Worm (Caenorhabditis elegans) whole organism, L2 larva: ENCODE measurements around the gene Y45F10C.1.

Source experiments
- F13H6.1 ChIP-seq: sonication (generic microtip); optimal IDR thresholded peaks from 2 replicates; lab custom pipeline; 2016; ENCODE audit warnings: missing genetic modification characterization, missing compliant biosample characterization
- R02D3.7 ChIP-seq: fragments of 150-350 bp; optimal IDR thresholded peaks from 2 replicates; lab custom pipeline; 2014; ENCODE audit warnings: missing biosample characterization, missing genetic modification characterization
- Y55F3AM.14 ChIP-seq: fragments of 200-800 bp; sonication (Bioruptor generic); optimal IDR thresholded peaks from 2 replicates; lab custom pipeline; 2018; ENCODE audit warnings: mild to moderate bottlenecking, missing genetic modification characterization, missing compliant biosample characterization
- ZK546.5 ChIP-seq: sonication (generic microtip); optimal IDR thresholded peaks from 2 replicates; lab custom pipeline; 2017; ENCODE audit warnings: missing biosample characterization, missing genetic modification characterization
- aly-2 ChIP-seq: fragments of 150-350 bp; optimal IDR thresholded peaks from 2 replicates; lab custom pipeline; 2014; ENCODE audit warnings: missing biosample characterization, missing genetic modification characterization
- ama-1 ChIP-seq: fragments of 150-350 bp; optimal IDR thresholded peaks from 2 replicates; lab custom pipeline; 2018; ENCODE audit warnings: inconsistent platforms
- blmp-1 ChIP-seq: sonication (generic microtip); optimal IDR thresholded peaks from 2 replicates; lab custom pipeline; 2017; ENCODE audit warnings: missing genetic modification characterization, mild to moderate bottlenecking, missing compliant biosample characterization, antibody characterized with exemption, moderate library complexity; ENCODE audit not compliant: insufficient read depth
- ceh-16 ChIP-seq: fragments of 150-350 bp; optimal IDR thresholded peaks from 2 replicates; lab custom pipeline; 2014; ENCODE audit warnings: missing biosample characterization, missing genetic modification characterization
- ceh-82 ChIP-seq: fragments of 150-350 bp; optimal IDR thresholded peaks from 2 replicates; lab custom pipeline; 2014; ENCODE audit warnings: missing biosample characterization, missing genetic modification characterization
- crh-2 ChIP-seq: sonication (generic microtip); optimal IDR thresholded peaks from 2 replicates; lab custom pipeline; 2017; ENCODE audit warnings: missing biosample characterization, missing genetic modification characterization
- dmd-4 ChIP-seq: sonication (generic microtip); optimal IDR thresholded peaks from 2 replicates; lab custom pipeline; 2017; ENCODE audit warnings: missing biosample characterization, missing genetic modification characterization
- elt-3 ChIP-seq: sonication (generic microtip); optimal IDR thresholded peaks from 2 replicates; lab custom pipeline; 2017; ENCODE audit warnings: missing biosample characterization, missing genetic modification characterization
- fos-1 ChIP-seq: fragments of 150-350 bp; optimal IDR thresholded peaks from 2 replicates; lab custom pipeline; 2014; ENCODE audit warnings: missing biosample characterization, missing genetic modification characterization
- lin-11 ChIP-seq: fragments of 150-350 bp; sonication (generic microtip); optimal IDR thresholded peaks from 2 replicates; lab custom pipeline; 2014; ENCODE audit warnings: missing biosample characterization, missing genetic modification characterization, inconsistent platforms, mixed read lengths
- lin-13 ChIP-seq: fragments of 150-350 bp; optimal IDR thresholded peaks from 2 replicates; lab custom pipeline; 2014; ENCODE audit warnings: missing biosample characterization, missing genetic modification reagents, missing genetic modification characterization
- lin-39 ChIP-seq: fragments of 150-350 bp; optimal IDR thresholded peaks from 2 replicates; lab custom pipeline; 2014; ENCODE audit warnings: missing biosample characterization, missing genetic modification reagents, missing genetic modification characterization
- lsy-2 ChIP-seq, 2 experiments: fragments of 150-350 bp in 1 of 2; sonication (generic microtip) in 1 of 2; optimal IDR thresholded peaks; 2 replicates each; lab custom pipeline; 2014 to 2017; ENCODE audit warnings: missing biosample characterization in 2 of 2, missing genetic modification characterization in 2 of 2
- mab-5 ChIP-seq: fragments of 150-350 bp; optimal IDR thresholded peaks from 2 replicates; lab custom pipeline; 2014; ENCODE audit warnings: missing biosample characterization, missing genetic modification characterization
- mbf-1 ChIP-seq: sonication (generic microtip); optimal IDR thresholded peaks from 2 replicates; lab custom pipeline; 2017; ENCODE audit warnings: missing biosample characterization, missing genetic modification characterization
- mdl-1 ChIP-seq, 2 experiments: fragments of 150-350 bp in 1 of 2; sonication (generic microtip) in 1 of 2; optimal IDR thresholded peaks; 2 replicates each; lab custom pipeline; 2017; ENCODE audit warnings: missing biosample characterization in 2 of 2, missing genetic modification characterization in 2 of 2
- nhr-11 ChIP-seq: fragments of 150-350 bp; optimal IDR thresholded peaks from 2 replicates; lab custom pipeline; 2014; ENCODE audit warnings: missing biosample characterization, missing genetic modification characterization
- nhr-12 ChIP-seq: fragments of 150-350 bp; optimal IDR thresholded peaks from 2 replicates; lab custom pipeline; 2014; ENCODE audit warnings: missing biosample characterization, missing genetic modification characterization
- nhr-129 ChIP-seq: fragments of 150-350 bp; optimal IDR thresholded peaks from 2 replicates; lab custom pipeline; 2014; ENCODE audit warnings: missing biosample characterization, missing genetic modification characterization
- nhr-23 ChIP-seq: fragments of 150-350 bp; optimal IDR thresholded peaks from 2 replicates; lab custom pipeline; 2014; ENCODE audit warnings: missing biosample characterization, missing genetic modification reagents, missing genetic modification characterization
- nhr-6 ChIP-seq: fragments of 150-350 bp; optimal IDR thresholded peaks from 2 replicates; lab custom pipeline; 2014; ENCODE audit warnings: missing biosample characterization, missing genetic modification characterization
- nhr-77 ChIP-seq: fragments of 150-350 bp; optimal IDR thresholded peaks from 2 replicates; lab custom pipeline; 2014; ENCODE audit warnings: missing biosample characterization, missing genetic modification characterization
- peb-1 ChIP-seq: fragments of 150-350 bp; optimal IDR thresholded peaks from 2 replicates; lab custom pipeline; 2014; ENCODE audit warnings: missing biosample characterization, missing genetic modification characterization
- sem-4 ChIP-seq: fragments of 150-350 bp; optimal IDR thresholded peaks from 2 replicates; lab custom pipeline; 2014; ENCODE audit warnings: missing biosample characterization, missing genetic modification reagents, missing genetic modification characterization
- skn-1 ChIP-seq: sonication (generic microtip); optimal IDR thresholded peaks from 2 replicates; lab custom pipeline; 2017; ENCODE audit warnings: missing biosample characterization, missing genetic modification characterization
- sma-9 ChIP-seq, 2 experiments: fragments of 150-350 bp in 1 of 2; sonication (generic microtip) in 1 of 2; optimal IDR thresholded peaks; 2 replicates each; lab custom pipeline; 2014 to 2016; ENCODE audit warnings: missing genetic modification characterization in 2 of 2, mild to moderate bottlenecking in 1 of 2, missing biosample characterization in 1 of 2, missing compliant biosample characterization in 1 of 2, missing genetic modification reagents in 1 of 2, moderate library complexity in 1 of 2
- snpc-4 ChIP-seq: fragments of 150-350 bp; optimal IDR thresholded peaks from 2 replicates; lab custom pipeline; 2014; ENCODE audit warnings: missing biosample characterization, missing genetic modification characterization
- unc-62 ChIP-seq: fragments of 150-350 bp; optimal IDR thresholded peaks from 2 replicates; lab custom pipeline; 2014; ENCODE audit warnings: missing biosample characterization, missing genetic modification reagents, missing genetic modification characterization
- zag-1 ChIP-seq: fragments of 150-350 bp; optimal IDR thresholded peaks from 2 replicates; lab custom pipeline; 2014; ENCODE audit warnings: missing biosample characterization, missing genetic modification characterization
- ztf-11 ChIP-seq: sonication (generic microtip); optimal IDR thresholded peaks from 2 replicates; lab custom pipeline; 2017; ENCODE audit warnings: missing biosample characterization, missing genetic modification characterization
- ztf-4 ChIP-seq: fragments of 150-350 bp; optimal IDR thresholded peaks from 2 replicates; lab custom pipeline; 2014; ENCODE audit warnings: missing biosample characterization, missing genetic modification characterization

The Y45F10C.1 gene

ce11 chrIV:13632613-13633012 is 26.7 kb downstream of the Y45F10C.1 start:
- TF ChIP-seq ZK546.5 (tag; lab: Kevin White, UChicago) = no peak
- no peak for TF ChIP-seq peb-1
- TF ChIP-seq ceh-16 = no peak
- TF ChIP-seq nhr-129 (tag; lab: Kevin White, UChicago) = no peak
- TF ChIP-seq elt-3 (tag; lab: Kevin White, UChicago) = no peak
- TF ChIP-seq snpc-4 (tag; lab: Kevin White, UChicago) = no peak
- no peak for TF ChIP-seq ztf-11 (tag; lab: Kevin White, UChicago)
- TF ChIP-seq sma-9 (GFP tag; optimal IDR thresholded peaks at IDR 0.05; lab: Kevin White, UChicago) = no peak
- TF ChIP-seq sma-9 (tag; optimal IDR thresholded peaks at IDR 0.05; lab: Kevin White, UChicago) = no peak
- no peak for TF ChIP-seq ceh-82 (tag; lab: Kevin White, UChicago)
- TF ChIP-seq nhr-11 (tag; lab: Kevin White, UChicago) = no peak
- no peak for TF ChIP-seq crh-2
- no peak for TF ChIP-seq sem-4 (tag; lab: Kevin White, UChicago)

ce11 chrIV:13626469-13626868 is 32.9 kb downstream of the Y45F10C.1 start, which contains the start of gene sru-21:
Gene sru-21 (plus strand): TSS chrIV:13626769.
- TF ChIP-seq nhr-12 (tag; lab: Kevin White, UChicago) (no peak), sma-9 (GFP tag; optimal IDR thresholded peaks at IDR 0.05; lab: Kevin White, UChicago) (no peak), sma-9 (tag; optimal IDR thresholded peaks at IDR 0.05; lab: Kevin White, UChicago) (no peak), fos-1 (tag; lab: Kevin White, UChicago) (no peak), mab-5 (tag; lab: Kevin White, UChicago) (no peak), mbf-1 (tag; lab: Kevin White, UChicago) (no peak), peb-1 (no peak), F13H6.1 (tag; lab: Kevin White, UChicago) (no peak), ztf-11 (tag; lab: Kevin White, UChicago) (no peak), nhr-129 (tag; lab: Kevin White, UChicago) (no peak), sem-4 (tag; lab: Kevin White, UChicago) (no peak), lin-39 (tag; lab: Kevin White, UChicago) (no peak), lin-13 (GFP tag; lab: Kevin White, UChicago) (no peak), aly-2 (tag; lab: Kevin White, UChicago) (no peak), ama-1 (lab: Kevin White, UChicago) (no peak), R02D3.7 (tag; lab: Kevin White, UChicago) (no peak), nhr-11 (tag; lab: Kevin White, UChicago) (no peak), blmp-1 (tag; lab: Kevin White, UChicago) (no peak)
- TF ChIP-seq, all 48 proteins: peak for 0

ce11 chrIV:13623533-13623932 is 35.8 kb downstream of the Y45F10C.1 start, which contains the start of gene C08F11.1:
Gene C08F11.1 (plus strand): TSS chrIV:13623833.
- no peak for TF ChIP-seq sma-9 (GFP tag; optimal IDR thresholded peaks at IDR 0.05; lab: Kevin White, UChicago)
- TF ChIP-seq sma-9 (tag; optimal IDR thresholded peaks at IDR 0.05; lab: Kevin White, UChicago) = no peak
- TF ChIP-seq Y55F3AM.14 (GFP tag; lab: Kevin White, UChicago) = no peak
- no peak for TF ChIP-seq nhr-6 (tag; lab: Kevin White, UChicago)
- no peak for TF ChIP-seq lsy-2 (tag; optimal IDR thresholded peaks at IDR 0.05; lab: Kevin White, UChicago)
- TF ChIP-seq unc-62 (GFP tag; lab: Kevin White, UChicago) = no peak
- no peak for TF ChIP-seq nhr-23 (tag; lab: Kevin White, UChicago)
- no peak for TF ChIP-seq snpc-4 (tag; lab: Kevin White, UChicago)
- no peak for TF ChIP-seq zag-1 (tag; lab: Kevin White, UChicago)
- TF ChIP-seq dmd-4 = no peak
- TF ChIP-seq fos-1 (tag; lab: Kevin White, UChicago) = no peak
- no peak for TF ChIP-seq skn-1
- no peak for TF ChIP-seq elt-3 (tag; lab: Kevin White, UChicago)
- TF ChIP-seq lin-39 (tag; lab: Kevin White, UChicago) = no peak
- TF ChIP-seq, all 48 proteins: peak for 0

- TF ChIP-seq unc-62 (GFP tag; lab: Kevin White, UChicago) (no peak), ztf-11 (tag; lab: Kevin White, UChicago) (no peak), elt-3 (tag; lab: Kevin White, UChicago) (no peak), nhr-11 (tag; lab: Kevin White, UChicago) (no peak), skn-1 (no peak), lin-11 (tag; lab: Kevin White, UChicago) (no peak), nhr-23 (tag; lab: Kevin White, UChicago) (no peak), sem-4 (tag; lab: Kevin White, UChicago) (no peak), dmd-4 (no peak), mdl-1 (tag; optimal IDR thresholded peaks at IDR 0.05; lab: Kevin White, UChicago) (no peak), ceh-16 (no peak), snpc-4 (tag; lab: Kevin White, UChicago) (no peak), lin-39 (tag; lab: Kevin White, UChicago) (no peak), blmp-1 (tag; lab: Kevin White, UChicago) (no peak), nhr-77 (tag; lab: Kevin White, UChicago) (no peak), ztf-4 (tag; lab: Kevin White, UChicago) (no peak)
These were observed 40.1 kb downstream of the Y45F10C.1 start, which contains the start of gene C08F11.3 for ce11 chrIV:13619203-13619602. Gene C08F11.3 (plus strand): TSS chrIV:13619503.
